ENCODE assay signal across 2 worm cellular contexts in the genomic region with DNA sequence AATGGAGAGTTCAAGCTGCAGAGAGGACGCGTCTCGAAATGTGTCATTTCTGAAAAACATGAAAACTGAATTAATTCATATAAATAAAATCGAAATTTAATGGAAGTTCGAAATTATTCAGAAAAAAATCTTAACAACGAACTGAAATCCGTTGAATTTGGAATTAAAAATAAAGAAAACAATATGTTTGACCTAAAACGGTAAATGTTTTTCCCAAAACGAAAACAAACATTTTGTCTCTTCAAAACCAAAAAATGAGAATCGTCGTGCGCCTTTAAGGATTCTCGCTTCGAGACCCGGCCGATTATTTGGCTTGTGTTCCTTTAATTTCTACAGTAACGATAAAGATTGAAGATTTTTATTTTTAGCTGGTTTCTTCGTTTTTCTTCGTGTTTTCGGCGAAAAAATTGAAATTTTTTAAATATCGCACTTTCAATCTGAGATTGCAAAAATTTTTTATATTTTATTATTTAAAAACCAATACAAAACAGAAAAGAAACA.
TF ChIP-seq lines count a peak whose summit lies in the region.

A gene (minus strand): TSS at position 51 of the 501 bp plus-strand sequence.

TF ChIP-seq in whole organism, L4 larva, 104 proteins besides CTCF, POLR2A, EP300 and RAD21:
- 0 out of 2 replicates have a peak, but pooled peaks have one; percentile 24 for TF ChIP-seq lin-38 (GFP tag; IDR thresholded peaks at IDR 0.05; lab: Robert Waterston, UW)
- no peak for TF ChIP-seq cey-2 (tag; optimal IDR thresholded peaks at IDR 0.05; lab: Kevin White, UChicago; ENCODE audit: borderline replicate concordance, insufficient read depth)
TF ChIP-seq in whole organism, L4 larva: peak in this region for 1.

TF ChIP-seq in whole organism, young adult, 124 proteins besides CTCF, POLR2A, EP300 and RAD21:
- TF ChIP-seq madf-8 (GFP tag; conservative IDR thresholded peaks at IDR 0.05; lab: Robert Waterston, UW) (peak; percentile 78), nhr-120 (GFP tag; IDR thresholded peaks at IDR 0.05; lab: Robert Waterston, UW) (no peak), snpc-3.4 (tag; optimal IDR thresholded peaks at IDR 0.05; lab: Kevin White, UChicago) (peak; percentile 37), nhr-90 (tag; optimal IDR thresholded peaks at IDR 0.05; lab: Kevin White, UChicago) (no peak), xnd-1 (tag; optimal IDR thresholded peaks at IDR 0.05; lab: Kevin White, UChicago) (peak; percentile 78), lsl-1 (GFP tag; optimal IDR thresholded peaks at IDR 0.05; lab: Kevin White, UChicago) (peak; percentile 87), Y79H2A.3 (GFP tag; conservative IDR thresholded peaks at IDR 0.05; lab: Robert Waterston, UW) (no peak), him-1 (tag; optimal IDR thresholded peaks at IDR 0.05; lab: Kevin White, UChicago) (peak; percentile 64), madf-6 (GFP tag; IDR thresholded peaks at IDR 0.05; lab: Robert Waterston, UW) (peak; percentile 90), snpc-1.3 (tag; optimal IDR thresholded peaks at IDR 0.05; lab: Kevin White, UChicago; ENCODE audit: insufficient read depth) (peak; percentile 14), F33H1.4 (GFP tag; IDR thresholded peaks at IDR 0.05; lab: Robert Waterston, UW) (peak; percentile 90), efl-1 (GFP tag; optimal IDR thresholded peaks at IDR 0.05; lab: Kevin White, UChicago) (peak; percentile 31), F49E8.2 (tag; optimal IDR thresholded peaks at IDR 0.05; lab: Kevin White, UChicago; ENCODE audit: insufficient read depth) (peak; percentile 44)
